Worm (Caenorhabditis elegans): ENCODE data around the gene xdh-1.
"Not testable (repeated sequence)": the region's sequence is repeated elsewhere in the genome, so short reads cannot be mapped to it uniquely, and the experiment has no call there.

DNA sequence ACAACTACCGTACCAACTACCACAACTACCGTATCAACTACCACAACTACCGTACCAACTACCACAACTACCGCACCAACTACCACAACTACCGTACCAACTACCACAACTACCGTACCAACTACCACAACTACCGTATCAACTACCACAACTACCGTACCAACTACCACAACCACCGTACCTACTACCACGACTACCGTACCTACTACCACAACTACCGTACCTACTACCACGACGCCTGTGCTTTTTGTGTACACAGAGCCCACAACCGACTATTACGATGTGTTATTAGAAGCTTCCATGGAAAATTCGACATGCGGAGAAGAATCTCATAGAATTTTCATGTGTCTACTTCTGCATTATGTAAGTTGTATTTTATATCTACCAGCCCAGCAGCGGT, 14.7 kb upstream of the xdh-1 start, which contains the start of gene F55B11.5:
- TF ChIP-seq zag-1 (tag; optimal IDR thresholded peaks at IDR 0.05); ztf-11 (tag; optimal IDR thresholded peaks at IDR 0.05); lin-13 (GFP tag; optimal IDR thresholded peaks at IDR 0.05); nhr-77 (tag; optimal IDR thresholded peaks at IDR 0.05); R02D3.7 (tag; optimal IDR thresholded peaks at IDR 0.05); ama-1 (optimal IDR thresholded peaks at IDR 0.05); nhr-6 (tag; optimal IDR thresholded peaks at IDR 0.05); nhr-11 (tag; optimal IDR thresholded peaks at IDR 0.05); mdl-1 (tag; optimal IDR thresholded peaks at IDR 0.05); elt-1 (tag; optimal IDR thresholded peaks at IDR 0.05); nhr-25 (tag; optimal IDR thresholded peaks at IDR 0.05); unc-62 (GFP tag; optimal IDR thresholded peaks at IDR 0.05): not testable (repeated sequence)

Data from whole organism, L2 larva.